Fruit fly (Drosophila melanogaster) whole organism, wandering third instar larva: ENCODE data around the gene mey.

Source experiments
- CG9705 ChIP-seq: fragments of 200-800 bp; sonication (Bioruptor generic); optimal IDR thresholded peaks from 2 replicates; lab custom pipeline; 2018; ENCODE audit warnings: missing biosample characterization, mild to moderate bottlenecking, missing genetic modification characterization
- Hnf4 ChIP-seq: fragments of 200-800 bp; sonication (Bioruptor generic); optimal IDR thresholded peaks from 2 replicates; lab custom pipeline; 2016; ENCODE audit warnings: missing biosample characterization, mild to moderate bottlenecking, missing genetic modification characterization
- Myc ChIP-seq: fragments of >200 bp; optimal IDR thresholded peaks from 2 replicates; lab custom pipeline; 2017
- OdsH ChIP-seq: fragments of 200-800 bp; sonication (Bioruptor generic); optimal IDR thresholded peaks from 2 replicates; lab custom pipeline; 2016; ENCODE audit warnings: missing biosample characterization, mild to moderate bottlenecking, missing genetic modification characterization
- dl ChIP-seq, 2 experiments: fragments of 175-275, 200-275 bp in 1 of 2; fragments of 200-275 bp in 1 of 2; sonication (Bioruptor generic); optimal IDR thresholded peaks; lab custom pipeline; 2018; ENCODE audit warnings: mild to moderate bottlenecking in 2 of 2, missing biosample characterization in 2 of 2, missing genetic modification characterization in 2 of 2, moderate library complexity in 2 of 2; ENCODE audit not compliant: partially characterized antibody in 2 of 2, insufficient read depth in 1 of 2
- pan ChIP-seq: fragments of >200 bp; optimal IDR thresholded peaks from 2 replicates; lab custom pipeline; 2017

DNA sequence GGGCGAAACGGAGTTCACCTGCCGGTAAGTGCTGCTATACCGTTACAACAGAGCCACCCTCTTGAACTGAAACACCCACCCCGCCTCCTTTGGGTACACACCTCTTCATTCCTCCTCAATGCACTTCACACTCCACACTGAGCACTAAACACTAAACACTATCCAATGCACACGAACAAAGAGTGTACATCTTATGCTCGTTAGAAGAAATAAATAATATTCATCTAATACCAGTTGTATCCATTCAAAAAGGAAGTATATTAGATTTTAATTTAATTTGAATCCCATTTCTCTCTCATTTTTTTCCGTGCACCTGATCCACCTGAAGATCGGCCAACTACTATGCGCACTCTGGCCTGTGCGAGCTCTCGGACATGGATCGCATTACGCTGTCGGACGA is 4.6 kb downstream of the mey start:
- TF ChIP-seq pan (lab: Kevin White, UChicago) = no peak
- no peak for TF ChIP-seq Myc
- TF ChIP-seq CG9705 (GFP tag; lab: Kevin White, UChicago) = no peak
- TF ChIP-seq dl (GFP tag; optimal IDR thresholded peaks at IDR 0.05; lab: Kevin White, UChicago; ENCODE audit: insufficient read depth in 1 of 2, partially characterized antibody in 2 of 2) = no peak
- TF ChIP-seq Hnf4 (GFP tag; lab: Kevin White, UChicago) = no peak
- no peak for TF ChIP-seq OdsH (GFP tag; lab: Kevin White, UChicago)
